Worm (Caenorhabditis elegans): ENCODE measurements around the gene ZK1248.17.

ZK1248.17 gene

ce11 chrII:5885966-5886621, 40.8 kb upstream of the ZK1248.17 start (continued):
- TF ChIP-seq C34B4.2 (tag; optimal IDR thresholded peaks at IDR 0.05) (no peak), lin-13 (GFP tag; optimal IDR thresholded peaks at IDR 0.05) (no peak), elt-2 (tag; optimal IDR thresholded peaks at IDR 0.05) (peak; percentile 28), nhr-77 (tag; optimal IDR thresholded peaks at IDR 0.05) (no peak), aha-1 (tag; optimal IDR thresholded peaks at IDR 0.05) (no peak), ama-1 (optimal IDR thresholded peaks at IDR 0.05) (no peak), nhr-76 (tag; optimal IDR thresholded peaks at IDR 0.05) (no peak), nhr-84 (tag; optimal IDR thresholded peaks at IDR 0.05) (no peak), pax-3 (tag; optimal IDR thresholded peaks at IDR 0.05) (no peak), efl-1 (optimal IDR thresholded peaks at IDR 0.05) (no peak), efl-1 (GFP tag; optimal IDR thresholded peaks at IDR 0.05 in 1 of 2) (peak in 1 of 2 experiments; percentile 90), mep-1 (tag; optimal IDR thresholded peaks at IDR 0.05) (no peak), dpl-1 (GFP tag; optimal IDR thresholded peaks at IDR 0.05) (no peak), unc-30 (tag; optimal IDR thresholded peaks at IDR 0.05) (no peak), lsy-2 (tag; optimal IDR thresholded peaks at IDR 0.05) (peak in 1 of 2 experiments; percentile 33), mab-9 (GFP tag; IDR thresholded peaks at IDR 0.05) (no peak), egl-13 (tag; optimal IDR thresholded peaks at IDR 0.05) (no peak), Y116A8C.19 (tag; optimal IDR thresholded peaks at IDR 0.05; ENCODE audit: borderline replicate concordance) (no peak), egl-27 (tag; optimal IDR thresholded peaks at IDR 0.05) (no peak), ceh-63 (GFP tag; optimal IDR thresholded peaks at IDR 0.05) (no peak), swsn-7 (tag; optimal IDR thresholded peaks at IDR 0.05) (no peak), ztf-11 (tag; optimal IDR thresholded peaks at IDR 0.05) (no peak), pqm-1 (tag; optimal IDR thresholded peaks at IDR 0.05) (no peak), alr-1 (tag; optimal IDR thresholded peaks at IDR 0.05; ENCODE audit: borderline replicate concordance) (no peak), grh-1 (GFP tag; IDR thresholded peaks at IDR 0.05) (no peak; the same call in 1 of the 2 replicates), nhr-12 (tag; optimal IDR thresholded peaks at IDR 0.05) (no peak), nhr-20 (tag; optimal IDR thresholded peaks at IDR 0.05) (no peak), ceh-90 (tag; optimal IDR thresholded peaks at IDR 0.05) (no peak), xbp-1 (tag; optimal IDR thresholded peaks at IDR 0.05) (no peak), elt-3 (tag; optimal IDR thresholded peaks at IDR 0.05) (peak in 5 of 6 experiments; percentile 21 to 96 (median 35)), nhr-47 (tag; optimal IDR thresholded peaks at IDR 0.05) (no peak), fos-1 (tag; optimal IDR thresholded peaks at IDR 0.05) (no peak), snu-23 (GFP tag; optimal IDR thresholded peaks at IDR 0.05) (peak; percentile 32), unc-86 (tag; optimal IDR thresholded peaks at IDR 0.05) (no peak), sox-4 (tag; optimal IDR thresholded peaks at IDR 0.05) (no peak), lir-3 (tag; optimal IDR thresholded peaks at IDR 0.05; ENCODE audit: poor library complexity) (no peak)

- TF ChIP-seq nhr-85 (tag) (no peak), lin-35 (GFP tag; optimal IDR thresholded peaks at IDR 0.05) (no peak), ceh-88 (GFP tag; IDR thresholded peaks at IDR 0.05) (no peak), alr-1 (tag; optimal IDR thresholded peaks at IDR 0.05; ENCODE audit: borderline replicate concordance) (no peak), hlh-4 (tag; optimal IDR thresholded peaks at IDR 0.05) (no peak), tbx-2 (tag; optimal IDR thresholded peaks at IDR 0.05) (no peak), lin-15B (tag; optimal IDR thresholded peaks at IDR 0.05) (no peak), C34B4.2 (tag; optimal IDR thresholded peaks at IDR 0.05) (no peak), ztf-11 (tag; optimal IDR thresholded peaks at IDR 0.05) (no peak), jun-1 (tag; optimal IDR thresholded peaks at IDR 0.05) (no peak), pag-3 (tag; optimal IDR thresholded peaks at IDR 0.05; ENCODE audit: borderline replicate concordance, insufficient read depth) (no peak), hpl-2 (GFP tag; optimal IDR thresholded peaks at IDR 0.05) (no peak), elt-2 (tag; optimal IDR thresholded peaks at IDR 0.05) (no peak), sup-37 (GFP tag; optimal IDR thresholded peaks at IDR 0.05) (no peak), tlp-1 (tag; optimal IDR thresholded peaks at IDR 0.05) (no peak)
Measured at ce11 chrII:5884252-5884651, 38.9 kb upstream of the ZK1248.17 start, which contains the start of gene rfip-1. TSS of gene rfip-1 (plus strand) at chrII:5884552.

All from whole organism, L1 larva.